Fruit fly (Drosophila melanogaster) whole organism, prepupa: Measurements from ENCODE around the gene lmgB.

Experiments
- CG10631 ChIP-seq: fragments of 200-800 bp; sonication (Bioruptor generic); optimal IDR thresholded peaks from 2 replicates; lab custom pipeline; 2016; ENCODE audit warnings: missing biosample characterization, missing genetic modification characterization
- CG11294 ChIP-seq: fragments of 200-800 bp; sonication (Bioruptor generic); IDR thresholded peaks from 2 replicates; pipeline ENCODE4 v1.3.6; 2022; ENCODE audit warnings: missing biosample characterization, missing genetic modification characterization
- CG11762 ChIP-seq: fragments of 200-800 bp; sonication (Bioruptor generic); optimal IDR thresholded peaks from 3 replicates; lab custom pipeline; 2016; ENCODE audit warnings: missing biosample characterization, missing genetic modification characterization; ENCODE audit not compliant: insufficient read depth
- CG11902 ChIP-seq: fragments of 200-800 bp; sonication (Bioruptor generic); optimal IDR thresholded peaks from 3 replicates; lab custom pipeline; 2016; ENCODE audit warnings: missing biosample characterization, missing genetic modification characterization
- CG15336 ChIP-seq: fragments of 200-800 bp; sonication (Bioruptor generic); IDR thresholded peaks from 2 replicates; pipeline ENCODE4 v1.3.6; 2022; ENCODE audit warnings: missing biosample characterization, missing genetic modification characterization
- CG1621 ChIP-seq: fragments of 200-800 bp; sonication (Bioruptor generic); optimal IDR thresholded peaks from 3 replicates; lab custom pipeline; 2018; ENCODE audit warnings: missing biosample characterization, mild to moderate bottlenecking, missing genetic modification characterization
- CG16779 ChIP-seq: fragments of 200-800 bp; sonication (Bioruptor generic); optimal IDR thresholded peaks from 3 replicates; lab custom pipeline; 2017; ENCODE audit warnings: missing biosample characterization, mild to moderate bottlenecking, missing genetic modification characterization
- CG3032 ChIP-seq: fragments of 200-800 bp; optimal IDR thresholded peaks from 2 replicates; lab custom pipeline; 2019; ENCODE audit warnings: missing biosample characterization, mild to moderate bottlenecking, missing genetic modification characterization, moderate library complexity
- CG31627 ChIP-seq: fragments of 200-800 bp; sonication (Bioruptor generic); optimal IDR thresholded peaks from 3 replicates; lab custom pipeline; 2016; ENCODE audit warnings: missing biosample characterization, missing genetic modification characterization
- CG34406 ChIP-seq: fragments of 200-800 bp; sonication (Bioruptor generic); optimal IDR thresholded peaks from 3 replicates; lab custom pipeline; 2016; ENCODE audit warnings: missing biosample characterization, missing genetic modification characterization
- CG6792 ChIP-seq: fragments of 200-800 bp; sonication (Bioruptor generic); optimal IDR thresholded peaks from 3 replicates; lab custom pipeline; 2016; ENCODE audit warnings: missing biosample characterization, missing genetic modification characterization
- CG6808 ChIP-seq: fragments of 200-800 bp; sonication (Bioruptor generic); optimal IDR thresholded peaks from 3 replicates; lab custom pipeline; 2017; ENCODE audit warnings: missing biosample characterization, missing genetic modification characterization, mild to moderate bottlenecking, moderate library complexity, missing genetic modification reagents
- CG8119 ChIP-seq: fragments of 200-800 bp; sonication (Bioruptor generic); IDR thresholded peaks from 3 replicates; pipeline ENCODE4 v1.3.6; 2022; ENCODE audit warnings: missing biosample characterization, missing genetic modification characterization
- CG8319 ChIP-seq: fragments of 200-800 bp; sonication (Bioruptor generic); optimal IDR thresholded peaks from 3 replicates; lab custom pipeline; 2016; ENCODE audit warnings: missing biosample characterization, missing genetic modification characterization
- CG8632 ChIP-seq: fragments of 200-800 bp; sonication (Bioruptor generic); optimal IDR thresholded peaks from 3 replicates; lab custom pipeline; 2016; ENCODE audit warnings: missing biosample characterization, missing genetic modification characterization
- Eip78C ChIP-seq: fragments of 200-800 bp; sonication (Bioruptor generic); peaks from one replicate; lab custom pipeline; 2016; ENCODE audit warnings: missing biosample characterization, missing genetic modification characterization
- Eip93F ChIP-seq: fragments of 200-800 bp; sonication (Bioruptor generic); optimal IDR thresholded peaks from 2 replicates; lab custom pipeline; 2016; ENCODE audit warnings: missing biosample characterization, mild to moderate bottlenecking, missing genetic modification characterization
- Ets96B ChIP-seq: fragments of 200-800 bp; optimal IDR thresholded peaks from 2 replicates; lab custom pipeline; 2019; ENCODE audit warnings: missing biosample characterization, mild to moderate bottlenecking, missing genetic modification characterization, moderate library complexity
- Gug ChIP-seq: fragments of 200-800 bp; sonication (Bioruptor generic); IDR thresholded peaks from 2 replicates; pipeline ENCODE4 v1.3.6; 2022; ENCODE audit warnings: missing biosample characterization, missing genetic modification characterization
- Hr38 ChIP-seq: sonication (Bioruptor generic); optimal IDR thresholded peaks from 2 replicates; lab custom pipeline; 2016; ENCODE audit warnings: missing biosample characterization, missing genetic modification characterization
- Hr39 ChIP-seq: fragments of 200-800 bp; sonication (Bioruptor generic); optimal IDR thresholded peaks from 2 replicates; lab custom pipeline; 2016; ENCODE audit warnings: missing biosample characterization, missing genetic modification characterization
- Lpt ChIP-seq: fragments of 200-800 bp; sonication (Bioruptor generic); optimal IDR thresholded peaks from 3 replicates; lab custom pipeline; 2016; ENCODE audit warnings: missing biosample characterization, missing genetic modification characterization
- Met ChIP-seq: fragments of 200-800 bp; sonication (Bioruptor generic); optimal IDR thresholded peaks from 3 replicates; lab custom pipeline; 2016; ENCODE audit warnings: missing biosample characterization, missing genetic modification characterization
- OdsH ChIP-seq: fragments of 200-800 bp; sonication (Bioruptor generic); optimal IDR thresholded peaks from 3 replicates; lab custom pipeline; 2016; ENCODE audit warnings: missing biosample characterization, missing genetic modification characterization
- Smox ChIP-seq: fragments of 200-800 bp; sonication (Bioruptor generic); optimal IDR thresholded peaks from 3 replicates; lab custom pipeline; 2016; ENCODE audit warnings: missing biosample characterization, missing genetic modification characterization
- Sox14 ChIP-seq: fragments of 200-800 bp; sonication (Bioruptor generic); optimal IDR thresholded peaks from 3 replicates; lab custom pipeline; 2016; ENCODE audit warnings: missing biosample characterization, missing genetic modification characterization
- Sox15 ChIP-seq: fragments of 200-800 bp; sonication (Bioruptor generic); optimal IDR thresholded peaks from 3 replicates; lab custom pipeline; 2016; ENCODE audit warnings: missing biosample characterization, missing genetic modification characterization
- achi ChIP-seq: fragments of 200-800 bp; sonication (Bioruptor generic); optimal IDR thresholded peaks from 3 replicates; lab custom pipeline; 2016; ENCODE audit warnings: missing biosample characterization, missing genetic modification characterization
- acj6 ChIP-seq: fragments of 200-800 bp; sonication (Bioruptor generic); optimal IDR thresholded peaks from 3 replicates; lab custom pipeline; 2016; ENCODE audit warnings: missing biosample characterization, missing genetic modification characterization
- cyc ChIP-seq: fragments of 200-800 bp; sonication (Bioruptor generic); optimal IDR thresholded peaks from 3 replicates; lab custom pipeline; 2016; ENCODE audit warnings: missing biosample characterization, missing genetic modification characterization
- eg ChIP-seq: fragments of 200-800 bp; sonication (Bioruptor generic); IDR thresholded peaks from 3 replicates; pipeline ENCODE4 v1.3.6; 2022; ENCODE audit warnings: missing biosample characterization, missing genetic modification characterization
- esn ChIP-seq: fragments of 200-800 bp; sonication (Bioruptor generic); optimal IDR thresholded peaks from 2 replicates; lab custom pipeline; 2016; ENCODE audit warnings: missing biosample characterization, mild to moderate bottlenecking, missing genetic modification characterization, moderate library complexity
- fd59A ChIP-seq: fragments of 200-800 bp; sonication (Bioruptor generic); optimal IDR thresholded peaks from 2 replicates; lab custom pipeline; 2017; ENCODE audit warnings: missing biosample characterization, mild to moderate bottlenecking, missing genetic modification characterization, missing genetic modification reagents
- fkh ChIP-seq: fragments of 200-800 bp; sonication (Bioruptor generic); optimal IDR thresholded peaks from 3 replicates; lab custom pipeline; 2017; ENCODE audit warnings: missing biosample characterization, mild to moderate bottlenecking, missing genetic modification characterization, moderate library complexity
- lz ChIP-seq: fragments of 200-800 bp; sonication (Bioruptor generic); optimal IDR thresholded peaks from 3 replicates; lab custom pipeline; 2016; ENCODE audit warnings: missing biosample characterization, missing genetic modification characterization
- pdm3 ChIP-seq: fragments of 200-800 bp; sonication (Bioruptor generic); optimal IDR thresholded peaks from 3 replicates; lab custom pipeline; 2016; ENCODE audit warnings: missing biosample characterization, missing genetic modification characterization
- salr ChIP-seq, 2 experiments: fragments of 200-800 bp; sonication (Bioruptor generic); optimal IDR thresholded peaks; 3 replicates each; lab custom pipeline; 2016 to 2018; ENCODE audit warnings: missing biosample characterization in 2 of 2, missing genetic modification characterization in 2 of 2, mild to moderate bottlenecking in 1 of 2
- spab ChIP-seq: fragments of 200-800 bp; sonication (Bioruptor generic); optimal IDR thresholded peaks from 2 replicates; lab custom pipeline; 2017; ENCODE audit warnings: missing biosample characterization, mild to moderate bottlenecking, missing genetic modification characterization, missing genetic modification reagents
- ss ChIP-seq, 2 experiments: fragments of 200-800 bp; sonication (Bioruptor generic); optimal IDR thresholded peaks; 2 replicates in 1 of 2; 3 replicates in 1 of 2; lab custom pipeline; 2017 to 2018; ENCODE audit warnings: mild to moderate bottlenecking in 2 of 2, missing biosample characterization in 2 of 2, missing genetic modification characterization in 2 of 2, moderate library complexity in 1 of 2
- svp ChIP-seq: fragments of 200-800 bp; sonication (Bioruptor generic); peaks from one replicate; lab custom pipeline; 2016; ENCODE audit warnings: missing biosample characterization, missing genetic modification characterization
- topi ChIP-seq: fragments of 200-800 bp; sonication (Bioruptor generic); optimal IDR thresholded peaks from 3 replicates; lab custom pipeline; 2016; ENCODE audit warnings: missing biosample characterization, missing genetic modification characterization

Gene lmgB

DNA sequence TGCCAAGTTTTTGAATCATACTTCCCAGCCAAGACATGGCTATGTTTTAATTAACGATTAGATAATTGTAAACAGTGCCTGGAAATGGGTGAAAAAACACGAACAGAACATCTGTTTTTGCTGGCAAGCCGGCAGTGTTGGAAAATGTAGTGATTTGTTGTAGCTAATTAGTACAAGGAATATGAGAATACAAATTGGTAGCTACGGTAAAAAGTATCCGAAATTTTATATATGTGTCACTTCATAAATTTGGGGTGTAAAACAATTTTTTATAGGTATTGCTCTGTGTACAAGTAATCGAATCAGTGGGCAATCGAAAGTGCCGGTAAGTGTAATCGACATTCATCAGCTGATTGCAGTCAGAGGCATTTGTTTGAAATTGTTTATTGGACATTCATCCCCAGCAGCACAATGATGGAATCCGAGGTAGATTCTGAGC lies 11.1 kb downstream of the lmgB start, which contains the start of the genes mRpL51 and Uba4 (continued):
- TF ChIP-seq CG15336 (GFP tag; lab: Robert Waterston, UW) (no peak), Ets96B (peak; percentile 19), Sox14 (peak; percentile 54), esn (GFP tag; lab: Kevin White, UChicago) (peak; percentile 69), CG3032 (tag; lab: Kevin White, UChicago) (peak; percentile 25), CG11294 (GFP tag; lab: Robert Waterston, UW) (no peak), spab (GFP tag; lab: Kevin White, UChicago) (no peak), Lpt (GFP tag; lab: Kevin White, UChicago) (no peak), CG8632 (GFP tag; lab: Kevin White, UChicago) (no peak), CG11902 (no peak), Eip78C (GFP tag; lab: Kevin White, UChicago) (peak; percentile 74), ss (GFP tag; optimal IDR thresholded peaks at IDR 0.05; lab: Kevin White, UChicago) (no peak), acj6 (peak; percentile 53), CG31627 (peak; percentile 55), fkh (GFP tag; lab: Kevin White, UChicago) (no peak)

DNA sequence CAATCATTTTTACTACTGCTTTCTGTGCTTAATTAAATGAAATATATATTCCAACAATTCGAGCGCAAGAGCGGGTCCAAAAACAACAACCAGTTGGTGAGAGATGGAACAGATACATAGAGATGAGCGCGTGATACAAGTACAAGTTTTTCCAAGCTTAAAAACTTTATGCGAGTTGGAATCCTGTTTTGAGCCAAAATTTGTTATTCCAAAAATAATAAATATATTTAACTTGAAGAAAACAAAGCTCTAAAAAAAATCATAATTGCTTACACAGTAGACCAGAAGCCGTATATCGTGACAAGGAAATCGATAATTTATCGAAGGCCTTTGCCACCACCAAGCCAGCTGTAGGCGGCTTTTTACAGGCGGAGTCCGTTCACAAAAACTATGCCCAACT lies 13.7 kb downstream of the lmgB start, which contains the start of the genes CG13097 and PIG-U:
TSS of gene CG13097 (minus strand) at position 121 of the 400 bp plus-strand sequence.
TSS of gene PIG-U (plus strand) at position 349 of the 400 bp plus-strand sequence.
- TF ChIP-seq salr (GFP tag; optimal IDR thresholded peaks at IDR 0.05; lab: Kevin White, UChicago) (no peak), CG3032 (tag; lab: Kevin White, UChicago) (peak; percentile 78), Eip78C (GFP tag; lab: Kevin White, UChicago) (peak; percentile 94), Smox (peak; percentile 86), CG16779 (tag; lab: Kevin White, UChicago) (no peak), Lpt (GFP tag; lab: Kevin White, UChicago) (peak; percentile 36), CG34406 (peak; percentile 64), cyc (GFP tag; lab: Kevin White, UChicago) (peak; percentile 87), lz (GFP tag; lab: Kevin White, UChicago) (peak; percentile 88), CG11902 (peak; percentile 55), CG11294 (GFP tag; lab: Robert Waterston, UW) (peak; percentile 42; the same call in 1 of the 2 replicates), CG31627 (peak; percentile 83), CG11762 (GFP tag; lab: Kevin White, UChicago) (peak; percentile 68), esn (GFP tag; lab: Kevin White, UChicago) (peak; percentile 90), CG6808 (GFP tag; lab: Kevin White, UChicago) (no peak), fkh (GFP tag; lab: Kevin White, UChicago) (peak; percentile 79), Hr38 (no peak), pdm3 (GFP tag; lab: Kevin White, UChicago) (no peak), Sox15 (GFP tag; lab: Kevin White, UChicago) (peak; percentile 68), Gug (GFP tag; lab: Robert Waterston, UW) (peak; percentile 70), Eip93F (GFP tag; lab: Kevin White, UChicago) (peak; percentile 71), Hr39 (GFP tag; lab: Kevin White, UChicago) (peak; percentile 84), Ets96B (peak; percentile 66), svp (GFP tag; lab: Kevin White, UChicago) (no peak), acj6 (peak; percentile 86), topi (GFP tag; lab: Kevin White, UChicago) (peak; percentile 84), CG1621 (tag; lab: Kevin White, UChicago) (no peak), OdsH (GFP tag; lab: Kevin White, UChicago) (peak; percentile 85), CG8119 (no peak; the same call in 2 of the 3 replicates), CG6792 (GFP tag; lab: Kevin White, UChicago) (peak; percentile 72), fd59A (GFP tag; lab: Kevin White, UChicago) (peak; percentile 53), Met (GFP tag; lab: Kevin White, UChicago) (peak; percentile 86), eg (GFP tag; lab: Robert Waterston, UW) (peak; percentile 62), CG8319 (peak; percentile 62), achi (GFP tag; lab: Kevin White, UChicago) (peak; percentile 82), CG10631 (peak; percentile 87)
